Fruit fly (Drosophila melanogaster) whole organism, embryonic: ENCODE results near the gene Dscam3.
"Not testable (repeated sequence)": the region's sequence is repeated elsewhere in the genome, so short reads cannot be mapped to it uniquely, and the experiment has no call there.

Source experiments
- CG11504 ChIP-seq: fragments of 200-800 bp; sonication (Bioruptor generic); optimal IDR thresholded peaks from 3 replicates; lab custom pipeline; 2019; ENCODE audit warnings: missing biosample characterization, mild to moderate bottlenecking, missing genetic modification characterization, moderate library complexity
- CG11560 ChIP-seq: fragments of 200-800 bp; sonication (Bioruptor generic); IDR thresholded peaks from 3 replicates; pipeline ENCODE4 v1.3.6; 2022; ENCODE audit warnings: missing biosample characterization, missing genetic modification characterization
- CG13287 ChIP-seq: fragments of 200-800 bp; sonication (Bioruptor generic); IDR thresholded peaks from 2 replicates; pipeline ENCODE4 v1.3.6; 2022; ENCODE audit warnings: missing biosample characterization, missing genetic modification characterization; ENCODE audit not compliant: partially characterized antibody
- CG7556 ChIP-seq: fragments of 200-800 bp; sonication (Bioruptor generic); optimal IDR thresholded peaks from 2 replicates; lab custom pipeline; 2017; ENCODE audit warnings: missing biosample characterization, mild to moderate bottlenecking, missing genetic modification characterization
- Sin3A ChIP-seq: fragments of >200 bp; optimal IDR thresholded peaks from 2 replicates; lab custom pipeline; 2018
- br ChIP-seq: fragments of >200 bp; optimal IDR thresholded peaks from 2 replicates; lab custom pipeline; 2017
- croc ChIP-seq: fragments of 200-800 bp; sonication (Bioruptor generic); conservative IDR thresholded peaks from 3 replicates; pipeline ENCODE4 v1.3.6; 2022; ENCODE audit warnings: missing biosample characterization, missing genetic modification characterization
- dm ChIP-seq: fragments of 200-800 bp; sonication (Bioruptor generic); optimal IDR thresholded peaks from 3 replicates; lab custom pipeline; 2016; ENCODE audit warnings: missing biosample characterization, missing genetic modification characterization
- gcm2 ChIP-seq: fragments of 200-800 bp; sonication (Bioruptor generic); optimal IDR thresholded peaks from 2 replicates; lab custom pipeline; 2016; ENCODE audit warnings: missing biosample characterization, missing genetic modification characterization
- jumu ChIP-seq: fragments of 200-800 bp; sonication (Bioruptor generic); optimal IDR thresholded peaks from 3 replicates; lab custom pipeline; 2016; ENCODE audit warnings: missing biosample characterization, missing genetic modification characterization
- pan ChIP-seq, 4 experiments: fragments of >200 bp in 3 of 4; fragments of 200-800 bp in 1 of 4; sonication (Bioruptor generic) in 1 of 4; optimal IDR thresholded peaks in 3 of 4; IDR thresholded peaks in 1 of 4; 2 replicates each; pipeline versions ENCODE4 v1.3.6 to Lab custom; 2017 to 2022; ENCODE audit warnings: missing biosample characterization in 2 of 4, missing genetic modification characterization in 2 of 4, mixed read lengths in 1 of 4
- tx ChIP-seq: fragments of 200-800 bp; sonication (Bioruptor generic); optimal IDR thresholded peaks from 2 replicates; lab custom pipeline; 2016; ENCODE audit warnings: missing biosample characterization, missing genetic modification characterization
- wek ChIP-seq: fragments of 200-800 bp; sonication (Bioruptor generic); optimal IDR thresholded peaks from 3 replicates; lab custom pipeline; 2018; ENCODE audit warnings: missing biosample characterization, mild to moderate bottlenecking, missing genetic modification characterization, moderate library complexity

DNA sequence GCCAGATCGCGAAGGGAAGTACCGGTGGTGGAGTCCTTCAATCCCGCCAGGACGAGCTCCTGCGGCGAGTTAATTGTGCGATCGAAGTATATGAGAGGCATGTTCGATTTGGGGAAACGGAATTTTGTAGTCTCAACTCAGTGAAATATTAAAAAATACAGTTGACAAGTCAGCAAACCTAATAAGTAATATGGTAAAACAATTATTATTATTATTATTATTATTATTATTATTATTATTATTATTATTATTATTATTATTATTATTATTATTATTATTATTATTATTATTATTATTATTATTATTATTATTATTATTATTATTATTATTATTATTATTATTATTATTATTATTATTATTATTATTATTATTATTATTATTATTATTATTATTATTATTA lies 48.8 kb downstream of the Dscam3 start, which contains the start of gene CG14330:
- not testable (repeated sequence) for TF ChIP-seq CG11504 (tag; lab: Kevin White, UChicago); jumu (GFP tag; lab: Kevin White, UChicago); gcm2 (GFP tag; lab: Kevin White, UChicago); pan (optimal IDR thresholded peaks at IDR 0.05; lab: Kevin White, UChicago); pan (GFP tag; optimal IDR thresholded peaks at IDR 0.05 in 1 of 2, IDR thresholded peaks at IDR 0.05 in 1 of 2); croc (GFP tag; lab: Robert Waterston, UW); CG11560 (tag; lab: Robert Waterston, UW); CG13287; dm; Sin3A (lab: Kevin White, UChicago); CG7556 (GFP tag; lab: Kevin White, UChicago); tx (GFP tag; lab: Kevin White, UChicago); wek (GFP tag; lab: Kevin White, UChicago); br (lab: Kevin White, UChicago)
